Fruit fly (Drosophila melanogaster): ENCODE data around the gene mthl10.

mthl10 gene

DNA sequence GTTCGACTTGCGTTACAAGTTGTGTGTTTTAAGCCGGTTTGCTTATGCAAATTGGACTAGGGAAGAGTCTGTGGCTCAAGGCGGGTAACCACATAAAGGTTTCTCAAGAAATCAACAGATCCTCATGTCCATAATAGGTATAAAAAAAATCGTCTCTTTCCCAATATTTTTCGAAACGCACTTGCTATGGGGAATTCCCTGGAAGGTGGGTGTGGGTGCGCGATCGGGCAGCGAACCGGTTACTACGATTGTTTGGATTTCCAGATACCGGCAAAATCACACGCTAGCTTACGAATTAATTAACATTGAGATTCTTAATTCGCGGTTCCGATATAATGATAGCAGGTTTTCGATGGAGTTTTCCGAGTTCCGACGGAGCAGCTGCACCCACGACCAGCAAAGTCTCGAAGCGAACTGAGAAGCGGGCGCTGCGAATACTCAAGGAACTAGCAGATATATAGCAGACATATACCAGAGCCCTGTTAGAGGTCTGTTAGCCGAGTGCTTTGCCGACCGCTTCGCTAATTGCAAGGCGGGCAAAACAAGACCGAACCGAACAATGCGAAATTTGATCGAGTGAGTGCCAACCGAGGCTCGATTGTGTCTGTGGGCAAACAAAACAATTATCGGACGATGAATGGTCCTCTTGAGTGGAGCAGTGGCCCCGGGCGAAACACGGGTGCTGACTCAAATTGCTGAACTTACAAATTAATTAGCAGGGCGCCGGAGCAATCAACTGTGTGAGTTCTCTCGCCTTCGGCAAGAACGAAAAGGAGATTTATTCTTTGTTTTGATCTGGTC is 1.5 kb downstream of the mthl10 start (continued):
- TF ChIP-seq dm (GFP tag; optimal IDR thresholded peaks at IDR 0.05) (no peak), salm (tag; optimal IDR thresholded peaks at IDR 0.05) (no peak), slbo (GFP tag; IDR thresholded peaks at IDR 0.05) (no peak), Ets97D (GFP tag; optimal IDR thresholded peaks at IDR 0.05) (no peak), CG12236 (GFP tag; optimal IDR thresholded peaks at IDR 0.05) (no peak), Dref (GFP tag; IDR thresholded peaks at IDR 0.05) (no peak), Deaf1 (tag; optimal IDR thresholded peaks at IDR 0.05) (peak; percentile 60), CG12769 (tag; optimal IDR thresholded peaks at IDR 0.05) (peak; percentile 26), lbe (GFP tag; optimal IDR thresholded peaks at IDR 0.05) (no peak), onecut (GFP tag; IDR thresholded peaks at IDR 0.05) (no peak), esg (GFP tag; conservative IDR thresholded peaks at IDR 0.05) (no peak), CG10543 (GFP tag; optimal IDR thresholded peaks at IDR 0.05) (peak; percentile 5), CG3281 (GFP tag; optimal IDR thresholded peaks at IDR 0.05) (no peak), CG15269 (tag; optimal IDR thresholded peaks at IDR 0.05) (peak; percentile 4)

- no peak for TF ChIP-seq Poxn (GFP tag; IDR thresholded peaks at IDR 0.05)
- no peak for TF ChIP-seq Hr3 (GFP tag; optimal IDR thresholded peaks at IDR 0.05)
- TF ChIP-seq Ets65A (GFP tag), result no peak
- TF ChIP-seq CG10462 (GFP tag; optimal IDR thresholded peaks at IDR 0.05), result no peak
- TF ChIP-seq CG2202 (tag; optimal IDR thresholded peaks at IDR 0.05), result no peak
- TF ChIP-seq zfh2 (GFP tag; optimal IDR thresholded peaks at IDR 0.05), result no peak
- TF ChIP-seq CoRest (tag; optimal IDR thresholded peaks at IDR 0.05), result no peak
- TF ChIP-seq CG34422 (GFP tag; IDR thresholded peaks at IDR 0.05), result no peak
- no peak for TF ChIP-seq CG2875 (GFP tag; optimal IDR thresholded peaks at IDR 0.05)
- TF ChIP-seq CG17361 (GFP tag; IDR thresholded peaks at IDR 0.05), result no peak
- TF ChIP-seq CG3407 (GFP tag; optimal IDR thresholded peaks at IDR 0.05), result no peak
- no peak for TF ChIP-seq bsh (GFP tag; optimal IDR thresholded peaks at IDR 0.05)
- no peak for TF ChIP-seq bab2 (GFP tag; optimal IDR thresholded peaks at IDR 0.05)
- no peak for TF ChIP-seq Nf-YB (GFP tag; optimal IDR thresholded peaks at IDR 0.05)
- TF ChIP-seq CG11696 (GFP tag; IDR thresholded peaks at IDR 0.05), result no peak
- TF ChIP-seq org-1 (GFP tag; optimal IDR thresholded peaks at IDR 0.05), result no peak
- TF ChIP-seq disco-r (GFP tag; optimal IDR thresholded peaks at IDR 0.05), result no peak
- TF ChIP-seq amos (GFP tag; IDR thresholded peaks at IDR 0.05; ENCODE audit: partially characterized antibody), result no peak
- no peak for TF ChIP-seq dpn (GFP tag; optimal IDR thresholded peaks at IDR 0.05)
- TF ChIP-seq Vsx1 (GFP tag; optimal IDR thresholded peaks at IDR 0.05), result no peak
Observed at dm6 chr3L:340569-340968, 2.1 kb downstream of the mthl10 start.

DNA sequence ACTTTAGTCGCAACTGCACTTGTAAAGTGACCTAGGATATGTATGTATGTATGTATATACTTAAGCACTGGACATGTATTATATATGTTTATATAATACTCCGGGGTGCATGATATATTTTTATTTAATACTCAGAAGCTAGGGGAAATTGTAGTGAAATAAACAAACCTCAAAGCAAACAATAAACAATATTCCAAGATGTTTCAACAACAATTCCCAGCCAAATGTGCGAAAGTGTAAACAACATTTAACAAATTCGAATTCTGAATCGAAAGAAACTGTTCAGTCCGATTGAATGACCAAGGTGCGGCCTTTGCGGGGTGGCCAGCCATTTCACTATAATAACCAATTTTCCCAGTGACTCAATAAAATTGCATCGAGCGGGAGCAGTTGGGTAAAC is 2.6 kb downstream of the mthl10 start:
- TF ChIP-seq esg (GFP tag; conservative IDR thresholded peaks at IDR 0.05) (no peak), her (GFP tag; optimal IDR thresholded peaks at IDR 0.05) (no peak), CG7963 (GFP tag; IDR thresholded peaks at IDR 0.05; ENCODE audit: partially characterized antibody) (no peak), slou (GFP tag; optimal IDR thresholded peaks at IDR 0.05) (no peak), CG1792 (GFP tag; optimal IDR thresholded peaks at IDR 0.05) (no peak), Abd-B (GFP tag; optimal IDR thresholded peaks at IDR 0.05) (no peak)
